Fruit fly (Drosophila melanogaster) whole organism, embryonic: ENCODE measurements around the gene CG6330.

Source experiments
- ATbp ChIP-seq: fragments of 200-800 bp; sonication (Bioruptor generic); optimal IDR thresholded peaks from 2 replicates; lab custom pipeline; 2017; ENCODE audit warnings: missing biosample characterization, mild to moderate bottlenecking, missing genetic modification characterization, missing genetic modification reagents
- Aef1 ChIP-seq: fragments of 200-800 bp; sonication (Bioruptor generic); IDR thresholded peaks from 3 replicates; pipeline ENCODE4 v1.3.6; 2022; ENCODE audit warnings: missing biosample characterization, missing genetic modification characterization
- Awh ChIP-seq: fragments of 200-800 bp; sonication (Bioruptor generic); IDR thresholded peaks from 2 replicates; pipeline ENCODE4, ENCODE4 v1.3.6; 2022; ENCODE audit warnings: missing biosample characterization, missing genetic modification characterization
- Blimp-1 ChIP-seq: fragments of 200-800 bp; sonication (Bioruptor generic); optimal IDR thresholded peaks from 3 replicates; lab custom pipeline; 2018; ENCODE audit warnings: missing biosample characterization, missing genetic modification characterization, mild to moderate bottlenecking, moderate library complexity, missing genetic modification reagents
- BtbVII ChIP-seq: fragments of 200-800 bp; sonication (Bioruptor generic); optimal IDR thresholded peaks from 3 replicates; lab custom pipeline; 2017; ENCODE audit warnings: missing biosample characterization, mild to moderate bottlenecking, missing genetic modification characterization
- CG10209 ChIP-seq: fragments of 200-800 bp; sonication (Bioruptor generic); optimal IDR thresholded peaks from 3 replicates; lab custom pipeline; 2017; ENCODE audit warnings: missing biosample characterization, mild to moderate bottlenecking, missing genetic modification characterization, missing genetic modification reagents
- CG10654 ChIP-seq: fragments of 200-800 bp; sonication (Bioruptor generic); optimal IDR thresholded peaks from 2 replicates; lab custom pipeline; 2016; ENCODE audit warnings: missing biosample characterization, missing genetic modification characterization
- CG10979 ChIP-seq: fragments of 200-800 bp; sonication (Bioruptor generic); optimal IDR thresholded peaks from 2 replicates; lab custom pipeline; 2018; ENCODE audit warnings: missing biosample characterization, mild to moderate bottlenecking, missing genetic modification characterization, moderate library complexity
- CG12071 ChIP-seq: fragments of 200-800 bp; sonication (Bioruptor generic); optimal IDR thresholded peaks from 3 replicates; lab custom pipeline; 2018; ENCODE audit warnings: missing biosample characterization, mild to moderate bottlenecking, missing genetic modification characterization
- CG18619 ChIP-seq: fragments of 200-800 bp; sonication (Bioruptor generic); optimal IDR thresholded peaks from 3 replicates; lab custom pipeline; 2017; ENCODE audit warnings: missing biosample characterization, mild to moderate bottlenecking, missing genetic modification characterization
- CG2202 ChIP-seq: fragments of 200-800 bp; sonication (Bioruptor generic); optimal IDR thresholded peaks from 2 replicates; lab custom pipeline; 2018; ENCODE audit warnings: missing biosample characterization, mild to moderate bottlenecking, missing genetic modification characterization
- CG2712 ChIP-seq: fragments of 200-800 bp; optimal IDR thresholded peaks from 3 replicates; lab custom pipeline; 2019; ENCODE audit warnings: missing biosample characterization, mild to moderate bottlenecking, missing genetic modification characterization, moderate library complexity
- CG30020 ChIP-seq: fragments of 200-800 bp; optimal IDR thresholded peaks from 2 replicates; lab custom pipeline; 2019; ENCODE audit warnings: missing biosample characterization, mild to moderate bottlenecking, missing genetic modification characterization, moderate library complexity
- CG31224 ChIP-seq: fragments of 200-800 bp; sonication (Bioruptor generic); IDR thresholded peaks from 2 replicates; pipeline ENCODE4 v1.3.6; 2022; ENCODE audit warnings: missing biosample characterization, missing genetic modification characterization
- CG4282 ChIP-seq: fragments of 200-800 bp; sonication (Bioruptor generic); optimal IDR thresholded peaks from 2 replicates; lab custom pipeline; 2016; ENCODE audit warnings: missing biosample characterization, missing genetic modification characterization
- CG4360 ChIP-seq: fragments of 200-800 bp; sonication (Bioruptor generic); IDR thresholded peaks from 2 replicates; pipeline ENCODE4 v1.3.6; 2022; ENCODE audit warnings: missing biosample characterization, missing genetic modification characterization
- CG4617 ChIP-seq: fragments of 200-800 bp; sonication (Bioruptor generic); optimal IDR thresholded peaks from 3 replicates; lab custom pipeline; 2016; ENCODE audit warnings: missing biosample characterization, missing genetic modification characterization, borderline replicate concordance
- CG4707 ChIP-seq: fragments of 200-800 bp; sonication (Bioruptor generic); optimal IDR thresholded peaks from 2 replicates; lab custom pipeline; 2018; ENCODE audit warnings: missing biosample characterization, mild to moderate bottlenecking, missing genetic modification characterization, moderate library complexity
- CG4730 ChIP-seq: fragments of 200-800 bp; sonication (Bioruptor generic); IDR thresholded peaks from 2 replicates; pipeline ENCODE4 v1.3.6; 2022; ENCODE audit warnings: missing biosample characterization, missing genetic modification characterization
- CG5180 ChIP-seq: fragments of 200-800 bp; sonication (Bioruptor generic); optimal IDR thresholded peaks from 3 replicates; lab custom pipeline; 2017; ENCODE audit warnings: missing biosample characterization, missing genetic modification characterization, mild to moderate bottlenecking, moderate library complexity, missing genetic modification reagents
- CG6683 ChIP-seq: fragments of 200-800 bp; sonication (Bioruptor generic); optimal IDR thresholded peaks from 2 replicates; lab custom pipeline; 2017; ENCODE audit warnings: missing biosample characterization, mild to moderate bottlenecking, missing genetic modification characterization, missing genetic modification reagents
- CG7372 ChIP-seq: fragments of 200-800 bp; sonication (Bioruptor generic); IDR thresholded peaks from 2 replicates; pipeline ENCODE4 v1.3.6; 2022; ENCODE audit warnings: missing biosample characterization, missing genetic modification characterization
- CG7987 ChIP-seq: fragments of 200-800 bp; sonication (Bioruptor generic); optimal IDR thresholded peaks from 2 replicates; lab custom pipeline; 2018; ENCODE audit warnings: missing biosample characterization, mild to moderate bottlenecking, missing genetic modification characterization, moderate library complexity
- Drgx ChIP-seq: fragments of 200-800 bp; sonication (Bioruptor generic); IDR thresholded peaks from 2 replicates; pipeline ENCODE4 v1.3.6; 2022; ENCODE audit warnings: missing biosample characterization, missing genetic modification characterization
- GATAe ChIP-seq: fragments of 200-800 bp; sonication (Bioruptor generic); conservative IDR thresholded peaks from 2 replicates; pipeline ENCODE4 v1.3.6; 2022; ENCODE audit warnings: missing biosample characterization, missing genetic modification characterization
- Meics ChIP-seq: fragments of 200-800 bp; sonication (Bioruptor generic); optimal IDR thresholded peaks from 2 replicates; lab custom pipeline; 2017; ENCODE audit warnings: missing biosample characterization, mild to moderate bottlenecking, missing genetic modification characterization
- NK7.1 ChIP-seq: fragments of 200-800 bp; sonication (Bioruptor generic); optimal IDR thresholded peaks from 3 replicates; lab custom pipeline; 2016; ENCODE audit warnings: missing biosample characterization, missing genetic modification characterization
- PHDP ChIP-seq: fragments of 200-800 bp; sonication (Bioruptor generic); optimal IDR thresholded peaks from 3 replicates; lab custom pipeline; 2018; ENCODE audit warnings: missing biosample characterization, mild to moderate bottlenecking, missing genetic modification characterization, moderate library complexity
- Six4 ChIP-seq: fragments of 200-800 bp; sonication (Bioruptor generic); optimal IDR thresholded peaks from 2 replicates; lab custom pipeline; 2016; ENCODE audit warnings: missing biosample characterization, missing genetic modification characterization
- Sox100B ChIP-seq: fragments of 200-800 bp; sonication (Bioruptor generic); optimal IDR thresholded peaks from 3 replicates; lab custom pipeline; 2018; ENCODE audit warnings: missing biosample characterization, mild to moderate bottlenecking, missing genetic modification characterization
- Ssrp ChIP-seq: fragments of 200-800 bp; sonication (Bioruptor generic); optimal IDR thresholded peaks from 2 replicates; lab custom pipeline; 2018; ENCODE audit warnings: missing biosample characterization, mild to moderate bottlenecking, missing genetic modification characterization, moderate library complexity
- Stat92E ChIP-seq, 3 experiments: fragments of >200 bp in 2 of 3; fragments of 200-800 bp in 1 of 3; sonication (Bioruptor generic) in 1 of 3; optimal IDR thresholded peaks; 2 replicates each; lab custom pipeline; 2017 to 2019; ENCODE audit warnings: missing biosample characterization in 3 of 3, missing genetic modification characterization in 3 of 3, mild to moderate bottlenecking in 1 of 3, moderate library complexity in 1 of 3
- ase ChIP-seq: fragments of 200-800 bp; sonication (Bioruptor generic); IDR thresholded peaks from 3 replicates; pipeline ENCODE4 v1.3.6; 2022; ENCODE audit warnings: missing biosample characterization, missing genetic modification characterization
- bcd ChIP-seq: fragments of 200-800 bp; sonication (Bioruptor generic); optimal IDR thresholded peaks from 2 replicates; lab custom pipeline; 2017; ENCODE audit warnings: missing biosample characterization, mild to moderate bottlenecking, missing genetic modification characterization
- br ChIP-seq: fragments of >200 bp; optimal IDR thresholded peaks from 2 replicates; lab custom pipeline; 2017
- cg ChIP-seq: fragments of 200-800 bp; sonication (Bioruptor generic); optimal IDR thresholded peaks from 3 replicates; lab custom pipeline; 2019; ENCODE audit warnings: missing biosample characterization, mild to moderate bottlenecking, missing genetic modification characterization, moderate library complexity
- ci ChIP-seq: fragments of 200-800 bp; sonication (Bioruptor generic); IDR thresholded peaks from 3 replicates; pipeline ENCODE4 v1.3.6; 2022; ENCODE audit warnings: missing biosample characterization, missing genetic modification characterization
- dysf ChIP-seq: fragments of 200-800 bp; sonication (Bioruptor generic); IDR thresholded peaks from 3 replicates; pipeline ENCODE4 v1.3.6; 2022; ENCODE audit warnings: missing biosample characterization, missing genetic modification characterization
- esg ChIP-seq: fragments of 200-800 bp; sonication (Bioruptor generic); conservative IDR thresholded peaks from 2 replicates; pipeline ENCODE4 v1.3.6; 2022; ENCODE audit warnings: missing biosample characterization, missing genetic modification characterization
- fd64A ChIP-seq: fragments of 200-800 bp; sonication (Bioruptor generic); optimal IDR thresholded peaks from 3 replicates; lab custom pipeline; 2018; ENCODE audit warnings: missing biosample characterization, mild to moderate bottlenecking, missing genetic modification characterization
- grn ChIP-seq: fragments of 200-800 bp; sonication (Bioruptor generic); optimal IDR thresholded peaks from 3 replicates; lab custom pipeline; 2017; ENCODE audit warnings: missing biosample characterization, missing genetic modification characterization
- kni ChIP-seq: fragments of 200-800 bp; sonication (Bioruptor generic); optimal IDR thresholded peaks from 3 replicates; lab custom pipeline; 2017; ENCODE audit warnings: mild to moderate bottlenecking, missing biosample characterization, missing genetic modification reagents, missing genetic modification characterization
- lov ChIP-seq, 2 experiments: fragments of 200-800 bp in 1 of 2; fragments of >200 bp in 1 of 2; sonication (Bioruptor generic) in 1 of 2; IDR thresholded peaks in 1 of 2; optimal IDR thresholded peaks in 1 of 2; 2 replicates in 1 of 2; 3 replicates in 1 of 2; pipeline versions ENCODE4 v1.3.6 to Lab custom; 2017 to 2022; ENCODE audit warnings: missing biosample characterization in 1 of 2, missing genetic modification characterization in 1 of 2
- mirr ChIP-seq: fragments of 200-800 bp; sonication (Bioruptor generic); optimal IDR thresholded peaks from 3 replicates; lab custom pipeline; 2018; ENCODE audit warnings: missing biosample characterization, mild to moderate bottlenecking, missing genetic modification characterization
- onecut ChIP-seq: fragments of 200-800 bp; sonication (Bioruptor generic); IDR thresholded peaks from 2 replicates; pipeline ENCODE4 v1.3.6; 2022; ENCODE audit warnings: missing biosample characterization, missing genetic modification characterization
- run ChIP-seq: fragments of 200-800 bp; sonication (Bioruptor generic); optimal IDR thresholded peaks from 3 replicates; lab custom pipeline; 2018; ENCODE audit warnings: missing biosample characterization, mild to moderate bottlenecking, missing genetic modification characterization
- sd ChIP-seq: fragments of 200-800 bp; sonication (Bioruptor generic); optimal IDR thresholded peaks from 3 replicates; lab custom pipeline; 2018; ENCODE audit warnings: missing biosample characterization, mild to moderate bottlenecking, missing genetic modification characterization, moderate library complexity
- sr ChIP-seq: fragments of 200-800 bp; sonication (Bioruptor generic); IDR thresholded peaks from 3 replicates; pipeline ENCODE4 v1.3.6; 2022; ENCODE audit warnings: missing biosample characterization, missing genetic modification characterization
- unpg ChIP-seq: fragments of 200-800 bp; sonication (Bioruptor generic); optimal IDR thresholded peaks from 3 replicates; lab custom pipeline; 2018; ENCODE audit warnings: missing biosample characterization, mild to moderate bottlenecking, missing genetic modification characterization, moderate library complexity
- zfh2 ChIP-seq: fragments of 200-800 bp; sonication (Bioruptor generic); optimal IDR thresholded peaks from 2 replicates; lab custom pipeline; 2016; ENCODE audit warnings: missing biosample characterization, missing genetic modification characterization

Gene CG6330

dm6 chr3R:26908750-26909149 lies 49.5 kb downstream of the CG6330 start (continued):
- TF ChIP-seq CG6683 (GFP tag; lab: Kevin White, UChicago) (no peak), unpg (GFP tag; lab: Kevin White, UChicago) (peak; percentile 16), sd (tag; lab: Kevin White, UChicago) (peak; percentile 25), esg (GFP tag; lab: Robert Waterston, UW) (no peak), mirr (peak; percentile 42), Blimp-1 (GFP tag; lab: Kevin White, UChicago) (peak; percentile 64), CG4730 (GFP tag; lab: Robert Waterston, UW) (no peak), Ssrp (no peak), ase (no peak), cg (no peak), BtbVII (no peak), CG12071 (GFP tag; lab: Kevin White, UChicago) (peak; percentile 31), kni (GFP tag; lab: Kevin White, UChicago) (peak; percentile 82), CG2712 (tag; lab: Kevin White, UChicago) (peak; percentile 10), CG30020 (tag; lab: Kevin White, UChicago) (no peak), ATbp (GFP tag; lab: Kevin White, UChicago) (peak; percentile 71), Six4 (GFP tag; lab: Kevin White, UChicago) (no peak), CG31224 (GFP tag; lab: Robert Waterston, UW) (no peak), fd64A (GFP tag; lab: Kevin White, UChicago) (peak; percentile 72), CG4707 (GFP tag; lab: Kevin White, UChicago) (peak; percentile 31), NK7.1 (GFP tag; lab: Kevin White, UChicago) (no peak), Awh (no peak), CG10654 (GFP tag; lab: Kevin White, UChicago) (no peak), Aef1 (GFP tag; lab: Robert Waterston, UW) (no peak), CG5180 (GFP tag; lab: Kevin White, UChicago) (peak; percentile 33), dysf (GFP tag; lab: Robert Waterston, UW) (no peak), zfh2 (no peak), CG10209 (peak; percentile 20), CG10979 (tag; lab: Kevin White, UChicago) (no peak), Stat92E (GFP tag; optimal IDR thresholded peaks at IDR 0.05; lab: Kevin White, UChicago) (no peak), Drgx (GFP tag; lab: Robert Waterston, UW) (no peak), CG2202 (peak; percentile 1), sr (0 out of 3 replicates have a peak, but pooled peaks have one; percentile 37), PHDP (peak; percentile 32), run (tag; lab: Kevin White, UChicago) (no peak), CG4617 (GFP tag; lab: Kevin White, UChicago) (no peak), CG7372 (GFP tag; lab: Robert Waterston, UW) (no peak), Meics (no peak), CG7987 (GFP tag; lab: Kevin White, UChicago) (peak; percentile 30), grn (no peak), GATAe (GFP tag; lab: Robert Waterston, UW) (no peak), CG18619 (no peak), Sox100B (GFP tag; lab: Kevin White, UChicago) (peak; percentile 29), lov (optimal IDR thresholded peaks at IDR 0.05; lab: Kevin White, UChicago) (no peak), lov (GFP tag; IDR thresholded peaks at IDR 0.05; lab: Robert Waterston, UW) (0 out of 3 replicates have a peak, but pooled peaks have one; percentile 6), ci (GFP tag; lab: Robert Waterston, UW) (peak; percentile 18; the same call in 1 of the 3 replicates), bcd (GFP tag; lab: Kevin White, UChicago) (peak; percentile 5), br (no peak), CG4282 (no peak), onecut (GFP tag; lab: Robert Waterston, UW) (0 out of 2 replicates have a peak, but pooled peaks have one; percentile 12), CG4360 (GFP tag; lab: Robert Waterston, UW) (0 out of 2 replicates have a peak, but pooled peaks have one; percentile 20)
